Worm (Caenorhabditis elegans): ENCODE measurements around the gene F46F5.7.

F46F5.7 gene

ce11 chrII:773830-774229, 46.6 kb downstream of the F46F5.7 start:
- TF ChIP-seq zag-1 (tag; optimal IDR thresholded peaks at IDR 0.05) = no peak
- peak; percentile 61 for TF ChIP-seq fkh-10 (GFP tag; optimal IDR thresholded peaks at IDR 0.05)

- TF ChIP-seq elt-2 (tag; optimal IDR thresholded peaks at IDR 0.05) (no peak), nhr-11 (tag; optimal IDR thresholded peaks at IDR 0.05) (no peak), nhr-77 (tag; optimal IDR thresholded peaks at IDR 0.05) (no peak), egl-5 (tag; optimal IDR thresholded peaks at IDR 0.05) (no peak), snpc-4 (tag; optimal IDR thresholded peaks at IDR 0.05) (no peak), nhr-67 (tag; optimal IDR thresholded peaks at IDR 0.05) (no peak), sea-2 (GFP tag; optimal IDR thresholded peaks at IDR 0.05) (no peak), nhr-237 (tag; optimal IDR thresholded peaks at IDR 0.05) (no peak), ama-1 (optimal IDR thresholded peaks at IDR 0.05) (no peak), nhr-28 (tag; optimal IDR thresholded peaks at IDR 0.05) (no peak), nhr-12 (tag; optimal IDR thresholded peaks at IDR 0.05) (no peak), pha-4 (tag; optimal IDR thresholded peaks at IDR 0.05) (no peak), pqm-1 (tag; optimal IDR thresholded peaks at IDR 0.05) (no peak), unc-62 (GFP tag; optimal IDR thresholded peaks at IDR 0.05) (no peak), fkh-10 (GFP tag; optimal IDR thresholded peaks at IDR 0.05) (no peak)
Measured at ce11 chrII:770253-770652, 50.2 kb downstream of the F46F5.7 start, which contains the start of gene C08G5.6. C08G5.6 (plus strand) TSS chrII:770553.

ce11 chrII:769250-769649, 51.2 kb downstream of the F46F5.7 start:
- no peak for TF ChIP-seq hmg-11 (tag; optimal IDR thresholded peaks at IDR 0.05)
- TF ChIP-seq snpc-4 (tag; optimal IDR thresholded peaks at IDR 0.05) = no peak
